Fruit fly (Drosophila melanogaster) whole organism, embryonic: Measurements from ENCODE around the gene CG11560.
A peak's percentile ranks its signal among the peaks of the same experiment; 100 is the strongest.

Experiments used
- Abd-B ChIP-seq: fragments of 200-800 bp; sonication (Bioruptor generic); optimal IDR thresholded peaks from 2 replicates; lab custom pipeline; 2018; ENCODE audit warnings: missing biosample characterization, mild to moderate bottlenecking, missing genetic modification characterization, moderate library complexity
- Asciz ChIP-seq: fragments of 200-800 bp; sonication (Bioruptor generic); optimal IDR thresholded peaks from 2 replicates; lab custom pipeline; 2017; ENCODE audit warnings: missing biosample characterization, mild to moderate bottlenecking, missing genetic modification characterization, missing genetic modification reagents
- Atf3 ChIP-seq: fragments of 200-800 bp; sonication (Bioruptor generic); optimal IDR thresholded peaks from 3 replicates; lab custom pipeline; 2016; ENCODE audit warnings: missing biosample characterization, missing genetic modification characterization
- B-H2 ChIP-seq: fragments of 200-800 bp; sonication (Bioruptor generic); optimal IDR thresholded peaks from 2 replicates; lab custom pipeline; 2018; ENCODE audit warnings: missing biosample characterization, mild to moderate bottlenecking, missing genetic modification characterization
- CG10979 ChIP-seq: fragments of 200-800 bp; sonication (Bioruptor generic); optimal IDR thresholded peaks from 2 replicates; lab custom pipeline; 2018; ENCODE audit warnings: missing biosample characterization, mild to moderate bottlenecking, missing genetic modification characterization, moderate library complexity
- CG11247 ChIP-seq: fragments of 200-800 bp; sonication (Bioruptor generic); IDR thresholded peaks from 2 replicates; pipeline ENCODE4 v1.3.6; 2022; ENCODE audit warnings: missing biosample characterization, missing genetic modification characterization
- CG12299 ChIP-seq: fragments of 200-800 bp; sonication (Bioruptor generic); optimal IDR thresholded peaks from 2 replicates; lab custom pipeline; 2018; ENCODE audit warnings: missing biosample characterization, mild to moderate bottlenecking, missing genetic modification characterization
- CG13894 ChIP-seq: fragments of 200-800 bp; sonication (Bioruptor generic); optimal IDR thresholded peaks from 3 replicates; lab custom pipeline; 2018; ENCODE audit warnings: missing biosample characterization, mild to moderate bottlenecking, missing genetic modification characterization, moderate library complexity
- CG15073 ChIP-seq: fragments of 200-800 bp; sonication (Bioruptor generic); optimal IDR thresholded peaks from 2 replicates; lab custom pipeline; 2016; ENCODE audit warnings: missing biosample characterization, missing genetic modification characterization
- CG1602 ChIP-seq: fragments of 200-800 bp; sonication (Bioruptor generic); optimal IDR thresholded peaks from 3 replicates; lab custom pipeline; 2016; ENCODE audit warnings: missing biosample characterization, missing genetic modification characterization
- CG17385 ChIP-seq: fragments of 200-800 bp; sonication (Bioruptor generic); optimal IDR thresholded peaks from 3 replicates; lab custom pipeline; 2018; ENCODE audit warnings: missing biosample characterization, mild to moderate bottlenecking, missing genetic modification characterization
- CG18764 ChIP-seq: fragments of 200-800 bp; sonication (Bioruptor generic); optimal IDR thresholded peaks from 3 replicates; lab custom pipeline; 2016; ENCODE audit warnings: missing biosample characterization, missing genetic modification characterization
- CG2202 ChIP-seq: fragments of 200-800 bp; sonication (Bioruptor generic); optimal IDR thresholded peaks from 2 replicates; lab custom pipeline; 2018; ENCODE audit warnings: missing biosample characterization, mild to moderate bottlenecking, missing genetic modification characterization
- CG34422 ChIP-seq: fragments of 200-800 bp; sonication (Bioruptor generic); IDR thresholded peaks from 3 replicates; pipeline ENCODE4 v1.3.6; 2022; ENCODE audit warnings: missing biosample characterization, missing genetic modification characterization
- CG6765 ChIP-seq: fragments of 200-800 bp; sonication (Bioruptor generic); optimal IDR thresholded peaks from 3 replicates; lab custom pipeline; 2017; ENCODE audit warnings: missing biosample characterization, mild to moderate bottlenecking, missing genetic modification characterization
- CG6813 ChIP-seq: fragments of 200-800 bp; sonication (Bioruptor generic); optimal IDR thresholded peaks from 2 replicates; lab custom pipeline; 2017; ENCODE audit warnings: missing biosample characterization, missing genetic modification characterization, mild to moderate bottlenecking, moderate library complexity, missing genetic modification reagents
- CG8765 ChIP-seq: fragments of 200-800 bp; sonication (Bioruptor generic); IDR thresholded peaks from 2 replicates; pipeline ENCODE4 v1.3.6; 2022; ENCODE audit warnings: missing biosample characterization, missing genetic modification characterization
- E2f2 ChIP-seq: fragments of 200-800 bp; sonication (Bioruptor generic); IDR thresholded peaks from 2 replicates; pipeline ENCODE4 v1.3.6; 2022; ENCODE audit warnings: missing biosample characterization, missing genetic modification characterization
- Ets97D ChIP-seq: fragments of 200-800 bp; sonication (Bioruptor generic); optimal IDR thresholded peaks from 3 replicates; lab custom pipeline; 2016; ENCODE audit warnings: missing biosample characterization, missing genetic modification characterization
- Fer3 ChIP-seq: fragments of 200-800 bp; sonication (Bioruptor generic); optimal IDR thresholded peaks from 2 replicates; lab custom pipeline; 2018; ENCODE audit warnings: missing biosample characterization, mild to moderate bottlenecking, missing genetic modification characterization, moderate library complexity
- H2.0 ChIP-seq: fragments of 200-800 bp; sonication (Bioruptor generic); IDR thresholded peaks from 2 replicates; pipeline ENCODE4 v1.3.6; 2022; ENCODE audit warnings: missing biosample characterization, missing genetic modification characterization
- HLH54F ChIP-seq: fragments of 200-800 bp; sonication (Bioruptor generic); optimal IDR thresholded peaks from 3 replicates; lab custom pipeline; 2016; ENCODE audit warnings: missing biosample characterization, missing genetic modification characterization
- Med ChIP-seq: fragments of 200-800 bp; sonication (Bioruptor generic); peaks from one replicate; lab custom pipeline; 2016; ENCODE audit warnings: missing biosample characterization, missing genetic modification characterization, mild to moderate bottlenecking, inconsistent platforms, moderate library complexity
- Nf-YC ChIP-seq: fragments of 200-800 bp; optimal IDR thresholded peaks from 3 replicates; lab custom pipeline; 2019; ENCODE audit warnings: missing biosample characterization, mild to moderate bottlenecking, missing genetic modification characterization, moderate library complexity
- Oaz ChIP-seq: fragments of 200-800 bp; sonication (Bioruptor generic); IDR thresholded peaks from 2 replicates; pipeline ENCODE4 v1.3.6; 2022; ENCODE audit warnings: missing biosample characterization, missing genetic modification characterization
- Opbp ChIP-seq: fragments of 200-800 bp; sonication (Bioruptor generic); IDR thresholded peaks from 3 replicates; pipeline ENCODE4 v1.3.6; 2022; ENCODE audit warnings: missing biosample characterization, missing genetic modification characterization; ENCODE audit not compliant: partially characterized antibody
- Ptx1 ChIP-seq: fragments of 200-800 bp; sonication (Bioruptor generic); IDR thresholded peaks from 2 replicates; pipeline ENCODE4 v1.3.6; 2022; ENCODE audit warnings: missing biosample characterization, missing genetic modification characterization
- Rx ChIP-seq: fragments of 200-800 bp; sonication (Bioruptor generic); IDR thresholded peaks from 2 replicates; pipeline ENCODE4 v1.3.6; 2022; ENCODE audit warnings: missing biosample characterization, missing genetic modification characterization
- Tbp ChIP-seq: fragments of >200 bp; optimal IDR thresholded peaks from 2 replicates; lab custom pipeline; 2018; ENCODE audit warnings: missing biosample characterization, missing genetic modification characterization
- Trl ChIP-seq, 3 experiments: fragments of >200 bp in 2 of 3; fragments of 200-800 bp in 1 of 3; sonication (Bioruptor generic) in 1 of 3; optimal IDR thresholded peaks; 2 replicates in 1 of 3; 3 replicates in 2 of 3; lab custom pipeline; 2016 to 2017; ENCODE audit warnings: missing biosample characterization in 1 of 3, missing genetic modification characterization in 1 of 3
- Xrp1 ChIP-seq: fragments of 200-800 bp; sonication (Bioruptor generic); IDR thresholded peaks from 2 replicates; pipeline ENCODE4 v1.3.6; 2022; ENCODE audit warnings: missing biosample characterization, missing genetic modification characterization
- ac ChIP-seq: fragments of 200-800 bp; sonication (Bioruptor generic); optimal IDR thresholded peaks from 3 replicates; lab custom pipeline; 2017; ENCODE audit warnings: missing biosample characterization, mild to moderate bottlenecking, missing genetic modification characterization
- az2 ChIP-seq: fragments of 200-800 bp; sonication (Bioruptor generic); optimal IDR thresholded peaks from 3 replicates; lab custom pipeline; 2016; ENCODE audit warnings: missing biosample characterization, missing genetic modification characterization
- bowl ChIP-seq: fragments of 200-800 bp; sonication (Bioruptor generic); IDR thresholded peaks from 2 replicates; pipeline ENCODE4 v1.3.6; 2022; ENCODE audit warnings: missing biosample characterization, missing genetic modification characterization
- br ChIP-seq: fragments of >200 bp; optimal IDR thresholded peaks from 2 replicates; lab custom pipeline; 2017
- chm ChIP-seq: fragments of 200-800 bp; sonication (Bioruptor generic); IDR thresholded peaks from 2 replicates; pipeline ENCODE4 v1.3.6; 2022; ENCODE audit warnings: missing biosample characterization, missing genetic modification characterization
- corto ChIP-seq: fragments of 200-800 bp; sonication (Bioruptor generic); optimal IDR thresholded peaks from 2 replicates; lab custom pipeline; 2016; ENCODE audit warnings: missing biosample characterization, mild to moderate bottlenecking, missing genetic modification characterization, moderate library complexity
- dm ChIP-seq: fragments of 200-800 bp; sonication (Bioruptor generic); optimal IDR thresholded peaks from 3 replicates; lab custom pipeline; 2016; ENCODE audit warnings: missing biosample characterization, missing genetic modification characterization
- dmrt11E ChIP-seq: fragments of 200-800 bp; sonication (Bioruptor generic); optimal IDR thresholded peaks from 3 replicates; lab custom pipeline; 2018; ENCODE audit warnings: missing biosample characterization, mild to moderate bottlenecking, missing genetic modification characterization, moderate library complexity
- dysf ChIP-seq: fragments of 200-800 bp; sonication (Bioruptor generic); IDR thresholded peaks from 3 replicates; pipeline ENCODE4 v1.3.6; 2022; ENCODE audit warnings: missing biosample characterization, missing genetic modification characterization
- fd102C ChIP-seq: fragments of 200-800 bp; sonication (Bioruptor generic); optimal IDR thresholded peaks from 2 replicates; lab custom pipeline; 2018; ENCODE audit warnings: missing biosample characterization, mild to moderate bottlenecking, missing genetic modification characterization, moderate library complexity
- her ChIP-seq: fragments of 200-800 bp; sonication (Bioruptor generic); optimal IDR thresholded peaks from 2 replicates; lab custom pipeline; 2016; ENCODE audit warnings: missing biosample characterization, missing genetic modification characterization
- ind ChIP-seq: fragments of 200-800 bp; sonication (Bioruptor generic); optimal IDR thresholded peaks from 3 replicates; lab custom pipeline; 2016; ENCODE audit warnings: missing biosample characterization, missing genetic modification characterization
- mirr ChIP-seq: fragments of 200-800 bp; sonication (Bioruptor generic); optimal IDR thresholded peaks from 3 replicates; lab custom pipeline; 2018; ENCODE audit warnings: missing biosample characterization, mild to moderate bottlenecking, missing genetic modification characterization
- nmo ChIP-seq: fragments of 200-800 bp; sonication (Bioruptor generic); optimal IDR thresholded peaks from 2 replicates; lab custom pipeline; 2018; ENCODE audit warnings: missing biosample characterization, mild to moderate bottlenecking, missing genetic modification characterization, moderate library complexity
- prd ChIP-seq, 3 experiments: fragments of >200 bp in 2 of 3; fragments of 200-800 bp in 1 of 3; sonication (Bioruptor generic) in 1 of 3; optimal IDR thresholded peaks in 2 of 3; IDR thresholded peaks in 1 of 3; 2 replicates in 2 of 3; 3 replicates in 1 of 3; pipeline versions ENCODE4 v1.3.6 to Lab custom; 2017 to 2022; ENCODE audit warnings: missing biosample characterization in 1 of 3, missing genetic modification characterization in 1 of 3
- sens ChIP-seq: fragments of 200-800 bp; sonication (Bioruptor generic); peaks from one replicate; lab custom pipeline; 2016; ENCODE audit warnings: missing biosample characterization, missing genetic modification characterization
- sna ChIP-seq: fragments of 200-800 bp; sonication (Bioruptor generic); IDR thresholded peaks from 2 replicates; pipeline ENCODE4 v1.3.6; 2022; ENCODE audit warnings: missing biosample characterization, missing genetic modification characterization; ENCODE audit not compliant: partially characterized antibody
- usp ChIP-seq: fragments of >200 bp; optimal IDR thresholded peaks from 2 replicates; lab custom pipeline; 2017; ENCODE audit warnings: missing biosample characterization, missing genetic modification characterization
- zfh1 ChIP-seq: fragments of 200-800 bp; sonication (Bioruptor generic); IDR thresholded peaks from 3 replicates; pipeline ENCODE4 v1.3.6; 2022; ENCODE audit warnings: missing biosample characterization, missing genetic modification characterization
- zfh2 ChIP-seq: fragments of 200-800 bp; sonication (Bioruptor generic); optimal IDR thresholded peaks from 2 replicates; lab custom pipeline; 2016; ENCODE audit warnings: missing biosample characterization, missing genetic modification characterization

The CG11560 gene

DNA sequence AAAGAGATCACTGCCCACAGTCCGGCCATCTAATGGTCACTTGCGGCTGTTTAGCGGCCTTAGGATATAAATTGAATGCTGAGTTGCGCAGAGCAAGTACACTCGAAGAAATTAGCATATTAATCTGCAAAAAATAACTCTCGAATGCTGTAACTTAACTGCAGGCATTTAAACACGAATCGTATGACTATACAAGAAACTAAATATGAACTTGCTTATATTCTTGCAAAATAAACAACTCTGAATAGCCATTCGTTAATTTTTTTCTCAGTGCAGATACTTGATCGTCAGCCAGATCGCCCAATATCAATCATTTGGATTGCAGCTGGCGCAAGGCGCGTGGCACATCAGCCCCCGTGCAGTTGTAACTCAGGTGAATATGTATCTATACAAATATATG, 46.7 kb upstream of the CG11560 start (continued):
- TF ChIP-seq Ets97D (no peak), Med (GFP tag; lab: Kevin White, UChicago) (peak; percentile 74), Abd-B (GFP tag; lab: Kevin White, UChicago) (no peak), Ptx1 (GFP tag; lab: Robert Waterston, UW) (peak; percentile 25; the same call in 1 of the 2 replicates), Atf3 (GFP tag; lab: Kevin White, UChicago) (no peak), CG8765 (GFP tag; lab: Robert Waterston, UW) (no peak), CG6765 (GFP tag; lab: Kevin White, UChicago) (no peak), Nf-YC (tag; lab: Kevin White, UChicago) (no peak), CG18764 (GFP tag; lab: Kevin White, UChicago) (no peak), fd102C (GFP tag; lab: Kevin White, UChicago) (no peak), bowl (GFP tag; lab: Robert Waterston, UW) (no peak), Asciz (GFP tag; lab: Kevin White, UChicago) (no peak), zfh1 (GFP tag; lab: Robert Waterston, UW) (peak; percentile 48; the same call in 1 of the 3 replicates), ac (GFP tag; lab: Kevin White, UChicago) (no peak), chm (no peak; the same call in 1 of the 2 replicates), prd (optimal IDR thresholded peaks at IDR 0.05; lab: Kevin White, UChicago) (no peak), prd (GFP tag; IDR thresholded peaks at IDR 0.05; lab: Robert Waterston, UW) (peak; percentile 46; the same call in 2 of the 3 replicates), E2f2 (GFP tag; lab: Robert Waterston, UW) (no peak), dysf (GFP tag; lab: Robert Waterston, UW) (0 out of 3 replicates have a peak, but pooled peaks have one; percentile 16), CG13894 (no peak), Oaz (GFP tag; lab: Robert Waterston, UW) (no peak; the same call in 1 of the 2 replicates), CG2202 (tag; lab: Kevin White, UChicago) (no peak), her (no peak), usp (no peak), corto (no peak), CG10979 (tag; lab: Kevin White, UChicago) (peak; percentile 1), Opbp (GFP tag; lab: Robert Waterston, UW) (no peak), Rx (GFP tag; lab: Robert Waterston, UW) (no peak), dmrt11E (peak; percentile 26), sens (peak; percentile 81), H2.0 (0 out of 2 replicates have a peak, but pooled peaks have one; percentile 9), Fer3 (tag; lab: Kevin White, UChicago) (no peak), az2 (GFP tag; lab: Kevin White, UChicago) (no peak), mirr (GFP tag; lab: Kevin White, UChicago) (no peak), CG17385 (GFP tag; lab: Kevin White, UChicago) (no peak), sna (GFP tag; lab: Robert Waterston, UW) (no peak), dm (GFP tag; lab: Kevin White, UChicago) (no peak), CG11247 (GFP tag; lab: Robert Waterston, UW) (no peak), ind (GFP tag; lab: Kevin White, UChicago) (peak; percentile 4), CG12299 (tag; lab: Kevin White, UChicago) (no peak), CG1602 (GFP tag; lab: Kevin White, UChicago) (no peak), nmo (GFP tag; lab: Kevin White, UChicago) (no peak), Tbp (GFP tag; lab: Kevin White, UChicago) (no peak), CG6813 (GFP tag; lab: Kevin White, UChicago) (no peak), B-H2 (GFP tag; lab: Kevin White, UChicago) (no peak), CG34422 (GFP tag; lab: Robert Waterston, UW) (0 out of 3 replicates have a peak, but pooled peaks have one; percentile 35), br (lab: Kevin White, UChicago) (no peak), Trl (optimal IDR thresholded peaks at IDR 0.05; lab: Kevin White, UChicago) (no peak), Trl (GFP tag; optimal IDR thresholded peaks at IDR 0.05; lab: Kevin White, UChicago) (no peak), Xrp1 (GFP tag; lab: Robert Waterston, UW) (peak; percentile 52; the same call in 1 of the 2 replicates), CG15073 (GFP tag; lab: Kevin White, UChicago) (no peak), zfh2 (GFP tag; lab: Kevin White, UChicago) (no peak), HLH54F (GFP tag; lab: Kevin White, UChicago) (no peak)
